Worm (Caenorhabditis elegans): ENCODE results near the gene msp-56.

msp-56 gene

ce11 chrIV:9872210-9872609 lies 30.9 kb downstream of the msp-56 start:
- TF ChIP-seq egl-43 (GFP tag; IDR thresholded peaks at IDR 0.05) (no peak), zag-1 (tag; optimal IDR thresholded peaks at IDR 0.05) (no peak), nhr-25 (tag; optimal IDR thresholded peaks at IDR 0.05; ENCODE audit: borderline replicate concordance, insufficient read depth) (no peak), nhr-77 (tag; optimal IDR thresholded peaks at IDR 0.05) (no peak)

ce11 chrIV:9872786-9873185 lies 31.4 kb downstream of the msp-56 start:
- peak; percentile 64 for TF ChIP-seq dve-1 (tag; optimal IDR thresholded peaks at IDR 0.05; ENCODE audit: insufficient read depth)
- TF ChIP-seq dmd-6 (GFP tag; IDR thresholded peaks at IDR 0.05) = peak; percentile 46; the same call in 1 of the 2 replicates
- TF ChIP-seq unc-62 (GFP tag; optimal IDR thresholded peaks at IDR 0.05 in 1 of 2) = peak in 1 of 2 experiments; percentile 51
- no peak for TF ChIP-seq unc-62 (tag; optimal IDR thresholded peaks at IDR 0.05)
- TF ChIP-seq hlh-11 (tag; optimal IDR thresholded peaks at IDR 0.05) = peak; percentile 47
- TF ChIP-seq ceh-44 (GFP tag; IDR thresholded peaks at IDR 0.05) = no peak
- TF ChIP-seq pqm-1 (tag; optimal IDR thresholded peaks at IDR 0.05) = peak; percentile 69
- peak; percentile 43 for TF ChIP-seq hlh-30 (tag; optimal IDR thresholded peaks at IDR 0.05; ENCODE audit: insufficient read depth)
- no peak for TF ChIP-seq zip-2 (tag; optimal IDR thresholded peaks at IDR 0.05)
- peak; percentile 73 for TF ChIP-seq nhr-28 (tag; optimal IDR thresholded peaks at IDR 0.05)
- TF ChIP-seq mdl-1 (tag; optimal IDR thresholded peaks at IDR 0.05) = peak in 1 of 2 experiments; percentile 44
- TF ChIP-seq daf-16 (GFP tag; optimal IDR thresholded peaks at IDR 0.05) = no peak
- peak; percentile 85 for TF ChIP-seq daf-16 (tag; optimal IDR thresholded peaks at IDR 0.05)
- TF ChIP-seq lsy-2 (tag; optimal IDR thresholded peaks at IDR 0.05) = peak in 1 of 2 experiments; percentile 19
- TF ChIP-seq mes-2 (tag; optimal IDR thresholded peaks at IDR 0.05; ENCODE audit: poor library complexity, severe bottlenecking) = peak; percentile 9
- peak; percentile 30 for TF ChIP-seq mep-1 (tag; optimal IDR thresholded peaks at IDR 0.05)
- TF ChIP-seq ceh-32 (tag; optimal IDR thresholded peaks at IDR 0.05; ENCODE audit: poor library complexity) = no peak
- TF ChIP-seq nhr-25 (tag; optimal IDR thresholded peaks at IDR 0.05; ENCODE audit: borderline replicate concordance, insufficient read depth) = no peak

ce11 chrIV:9873837-9874236 lies 32.5 kb downstream of the msp-56 start:
- peak; percentile 56; the same call in 1 of the 2 replicates for TF ChIP-seq hmg-1.1 (GFP tag; IDR thresholded peaks at IDR 0.05)
- TF ChIP-seq nhr-48 (tag; optimal IDR thresholded peaks at IDR 0.05) = peak; percentile 60
- peak; percentile 12 for TF ChIP-seq dpl-1 (GFP tag; optimal IDR thresholded peaks at IDR 0.05)
- peak; percentile 17 for TF ChIP-seq nhr-77 (tag; optimal IDR thresholded peaks at IDR 0.05)
- peak; percentile 13 for TF ChIP-seq lin-13 (GFP tag; optimal IDR thresholded peaks at IDR 0.05)
- TF ChIP-seq dmd-6 (GFP tag; IDR thresholded peaks at IDR 0.05) = peak; percentile 61
- TF ChIP-seq nhr-28 (tag; optimal IDR thresholded peaks at IDR 0.05) = peak; percentile 39
- TF ChIP-seq snpc-4 (tag; optimal IDR thresholded peaks at IDR 0.05) = no peak
- peak; percentile 84 for TF ChIP-seq hlh-30 (tag; optimal IDR thresholded peaks at IDR 0.05; ENCODE audit: insufficient read depth)
- TF ChIP-seq pqm-1 (tag; optimal IDR thresholded peaks at IDR 0.05) = peak; percentile 9
- peak; percentile 53 for TF ChIP-seq nhr-11 (tag; optimal IDR thresholded peaks at IDR 0.05)
- no peak for TF ChIP-seq daf-16 (GFP tag; optimal IDR thresholded peaks at IDR 0.05)
- peak; percentile 42 for TF ChIP-seq daf-16 (tag; optimal IDR thresholded peaks at IDR 0.05)
- peak in 1 of 2 experiments; percentile 8 for TF ChIP-seq hif-1 (tag; optimal IDR thresholded peaks at IDR 0.05)
- peak; percentile 66 for TF ChIP-seq mep-1 (tag; optimal IDR thresholded peaks at IDR 0.05)
- peak in 1 of 2 experiments; percentile 14 for TF ChIP-seq unc-62 (GFP tag; optimal IDR thresholded peaks at IDR 0.05 in 1 of 2)
- no peak for TF ChIP-seq unc-62 (tag; optimal IDR thresholded peaks at IDR 0.05)
- no peak for TF ChIP-seq lin-15B (tag; optimal IDR thresholded peaks at IDR 0.05)
- peak; percentile 26 to 55 for TF ChIP-seq mdl-1 (tag; optimal IDR thresholded peaks at IDR 0.05)
- peak; percentile 37 for TF ChIP-seq dve-1 (tag; optimal IDR thresholded peaks at IDR 0.05; ENCODE audit: insufficient read depth)
- TF ChIP-seq lir-3 (tag; optimal IDR thresholded peaks at IDR 0.05) = no peak
- TF ChIP-seq lsy-2 (tag; optimal IDR thresholded peaks at IDR 0.05) = peak in 1 of 2 experiments; percentile 46
- peak; percentile 20 for TF ChIP-seq rbr-2 (tag; optimal IDR thresholded peaks at IDR 0.05)
- peak; percentile 37 for TF ChIP-seq mes-2 (tag; optimal IDR thresholded peaks at IDR 0.05; ENCODE audit: poor library complexity, severe bottlenecking)
- peak; percentile 60 for TF ChIP-seq aha-1 (tag)
- TF ChIP-seq aly-2 (tag; optimal IDR thresholded peaks at IDR 0.05) = no peak
- peak; percentile 26 for TF ChIP-seq T20F7.1 (GFP tag; optimal IDR thresholded peaks at IDR 0.05)
- no peak for TF ChIP-seq vab-7 (GFP tag; IDR thresholded peaks at IDR 0.05)
- TF ChIP-seq sdz-12 (GFP tag; optimal IDR thresholded peaks at IDR 0.05) = no peak
- no peak for TF ChIP-seq madf-5 (GFP tag; IDR thresholded peaks at IDR 0.05)
- peak; percentile 30; the same call in 1 of the 2 replicates for TF ChIP-seq lin-1 (GFP tag; IDR thresholded peaks at IDR 0.05)
- peak; percentile 15 for TF ChIP-seq nhr-6 (tag; optimal IDR thresholded peaks at IDR 0.05)
- TF ChIP-seq hlh-11 (tag; optimal IDR thresholded peaks at IDR 0.05) = peak; percentile 71
- peak; percentile 71 for TF ChIP-seq mxl-3 (GFP tag; optimal IDR thresholded peaks at IDR 0.05)
- peak; percentile 9; the same call in 1 of the 2 replicates for TF ChIP-seq ceh-20 (GFP tag; IDR thresholded peaks at IDR 0.05)

Data from whole organism, L4 larva.